Worm (Caenorhabditis elegans) whole organism, early embryonic: Measurements from ENCODE around the gene ostb-1.

Source experiments
- B0310.2 ChIP-seq: sonication (generic microtip); optimal IDR thresholded peaks from 2 replicates; lab custom pipeline; 2016; ENCODE audit warnings: mild to moderate bottlenecking, missing genetic modification characterization, missing compliant biosample characterization
- F13C5.2 ChIP-seq: sonication (generic microtip); optimal IDR thresholded peaks from 2 replicates; lab custom pipeline; 2017; ENCODE audit warnings: mild to moderate bottlenecking, missing genetic modification characterization, inconsistent platforms, missing compliant biosample characterization
- aly-1 ChIP-seq: sonication (generic microtip); optimal IDR thresholded peaks from 2 replicates; lab custom pipeline; 2016; ENCODE audit warnings: missing genetic modification characterization, missing compliant biosample characterization
- ama-1 ChIP-seq: fragments of 150-350 bp; optimal IDR thresholded peaks from 2 replicates; lab custom pipeline; 2014
- ceh-13 ChIP-seq: fragments of 200-800 bp; sonication (Bioruptor generic); optimal IDR thresholded peaks from 2 replicates; lab custom pipeline; 2018; ENCODE audit warnings: mild to moderate bottlenecking, missing genetic modification characterization, missing compliant biosample characterization
- ceh-36 ChIP-seq: sonication (generic microtip); optimal IDR thresholded peaks from 2 replicates; lab custom pipeline; 2016; ENCODE audit warnings: missing genetic modification characterization, inconsistent platforms, missing compliant biosample characterization
- ets-7 ChIP-seq: sonication (generic microtip); optimal IDR thresholded peaks from 2 replicates; lab custom pipeline; 2016; ENCODE audit warnings: missing genotype, missing genetic modification characterization, missing compliant biosample characterization
- flt-1 ChIP-seq: fragments of 200-800 bp; sonication (Bioruptor generic); IDR thresholded peaks from 2 replicates; pipeline ENCODE4 v1.3.6; 2022; ENCODE audit warnings: missing genetic modification characterization, missing compliant biosample characterization
- hmbx-1 ChIP-seq: sonication (generic microtip); optimal IDR thresholded peaks from 2 replicates; lab custom pipeline; 2016; ENCODE audit warnings: mild to moderate bottlenecking, missing genetic modification characterization, missing compliant biosample characterization
- hmg-4 ChIP-seq: fragments of 200-800 bp; sonication (Bioruptor generic); optimal IDR thresholded peaks from 2 replicates; lab custom pipeline; 2018; ENCODE audit warnings: mild to moderate bottlenecking, missing genetic modification characterization, missing compliant biosample characterization
- hnd-1 ChIP-seq: sonication (generic microtip); optimal IDR thresholded peaks from 2 replicates; lab custom pipeline; 2016; ENCODE audit warnings: missing genetic modification characterization, missing compliant biosample characterization
- pes-1 ChIP-seq: fragments of 200-800 bp; sonication (Bioruptor generic); IDR thresholded peaks from 2 replicates; pipeline ENCODE4 v1.3.6; 2022; ENCODE audit warnings: missing genetic modification reagents, missing genetic modification characterization, missing compliant biosample characterization
- scrt-1 ChIP-seq: fragments of 200-800 bp; sonication (Bioruptor generic); IDR thresholded peaks from 2 replicates; pipeline ENCODE4 v1.3.6; 2022; ENCODE audit warnings: missing genetic modification characterization, missing compliant biosample characterization
- sea-1 ChIP-seq: fragments of 200-800 bp; sonication (Bioruptor generic); conservative IDR thresholded peaks from 2 replicates; pipeline ENCODE4 v1.3.6; 2022; ENCODE audit warnings: missing genetic modification characterization, missing compliant biosample characterization
- tbx-11 ChIP-seq: fragments of 200-800 bp; sonication (Bioruptor generic); IDR thresholded peaks from 2 replicates; pipeline ENCODE4 v1.3.6; 2022; ENCODE audit warnings: missing genetic modification characterization, missing compliant biosample characterization
- tbx-37 ChIP-seq: fragments of 200-800 bp; sonication (Bioruptor generic); conservative IDR thresholded peaks from 2 replicates; pipeline ENCODE4 v1.3.6; 2022; ENCODE audit warnings: missing genetic modification reagents, missing genetic modification characterization, missing compliant biosample characterization
- tra-4 ChIP-seq: sonication (generic microtip); optimal IDR thresholded peaks from 2 replicates; lab custom pipeline; 2017; ENCODE audit warnings: missing genetic modification characterization, missing compliant biosample characterization

ostb-1 gene

ce11 chrII:7839703-7840102, 24.6 kb upstream of the ostb-1 start:
- TF ChIP-seq ama-1 (no peak), hmbx-1 (tag; lab: Kevin White, UChicago) (no peak), F13C5.2 (tag; lab: Kevin White, UChicago) (peak; percentile 18), hmg-4 (no peak)

- TF ChIP-seq B0310.2 = no peak
Measured at ce11 chrII:7842053-7842452, 22.3 kb upstream of the ostb-1 start, which contains the start of gene klp-3. klp-3 (plus strand) TSS chrII:7842353.

- TF ChIP-seq tra-4 (tag; lab: Kevin White, UChicago) (no peak), sea-1 (no peak), pes-1 (GFP tag; lab: Robert Waterston, UW) (no peak), hmbx-1 (tag; lab: Kevin White, UChicago) (no peak), hmg-4 (no peak)
Measured at ce11 chrII:7845571-7846236, 18.6 kb upstream of the ostb-1 start, which contains the start of gene T09A5.4. T09A5.4 (plus strand) TSS chrII:7846186.

- TF ChIP-seq tra-4 (tag; lab: Kevin White, UChicago) (no peak), sea-1 (no peak), scrt-1 (no peak), hmbx-1 (tag; lab: Kevin White, UChicago) (no peak), tbx-11 (GFP tag; lab: Robert Waterston, UW) (no peak), flt-1 (GFP tag; lab: Robert Waterston, UW) (no peak), B0310.2 (no peak), ama-1 (no peak)
Measured at ce11 chrII:7849697-7850096, 14.6 kb upstream of the ostb-1 start, which contains the start of gene acr-7. acr-7 (minus strand) TSS chrII:7849797.

- TF ChIP-seq ceh-13 (GFP tag; lab: Kevin White, UChicago) (no peak), sea-1 (no peak), pes-1 (GFP tag; lab: Robert Waterston, UW) (no peak), ama-1 (no peak), hmbx-1 (tag; lab: Kevin White, UChicago) (no peak), flt-1 (GFP tag; lab: Robert Waterston, UW) (no peak), scrt-1 (no peak), ets-7 (tag; lab: Kevin White, UChicago) (no peak), tbx-11 (GFP tag; lab: Robert Waterston, UW) (no peak), B0310.2 (no peak), F13C5.2 (tag; lab: Kevin White, UChicago) (no peak)
Measured at ce11 chrII:7850575-7850974, 13.7 kb upstream of the ostb-1 start.

- TF ChIP-seq B0310.2 (no peak), flt-1 (GFP tag; lab: Robert Waterston, UW) (no peak), F13C5.2 (tag; lab: Kevin White, UChicago) (no peak), aly-1 (tag; lab: Kevin White, UChicago) (no peak), ceh-13 (GFP tag; lab: Kevin White, UChicago) (no peak)
Measured at ce11 chrII:7851480-7851879, 12.8 kb upstream of the ostb-1 start.

- TF ChIP-seq ceh-13 (GFP tag; lab: Kevin White, UChicago) = no peak
- no peak for TF ChIP-seq hmbx-1 (tag; lab: Kevin White, UChicago)
- TF ChIP-seq pes-1 (GFP tag; lab: Robert Waterston, UW) = no peak
Measured at ce11 chrII:7853679-7854078, 10.6 kb upstream of the ostb-1 start, which contains the start of gene T09A5.5. T09A5.5 (minus strand) TSS chrII:7853779.

ce11 chrII:7854942-7855341, 9.4 kb upstream of the ostb-1 start, which contains the start of gene mdt-10:
mdt-10 (minus strand) TSS chrII:7855042.
- TF ChIP-seq F13C5.2 (tag; lab: Kevin White, UChicago) (no peak), ama-1 (no peak), tbx-11 (GFP tag; lab: Robert Waterston, UW) (no peak), ceh-36 (tag; lab: Kevin White, UChicago) (no peak), ets-7 (tag; lab: Kevin White, UChicago) (no peak), sea-1 (no peak)

ce11 chrII:7855619-7856018, 8.7 kb upstream of the ostb-1 start, which contains the start of gene mdmh-35:
mdmh-35 (minus strand) TSS chrII:7855719.
- TF ChIP-seq hnd-1 (tag; lab: Kevin White, UChicago) (no peak), ceh-13 (GFP tag; lab: Kevin White, UChicago) (no peak), B0310.2 (no peak), tbx-11 (GFP tag; lab: Robert Waterston, UW) (no peak), sea-1 (no peak), ets-7 (tag; lab: Kevin White, UChicago) (no peak), flt-1 (GFP tag; lab: Robert Waterston, UW) (no peak)

ce11 chrII:7857485-7858010, 6.8 kb upstream of the ostb-1 start, which contains the start of the genes cec-3 and T09A5.15:
cec-3 (minus strand) TSS chrII:7857600.
T09A5.15 (plus strand) TSS chrII:7857960.
- TF ChIP-seq hmg-4 (no peak), tbx-37 (GFP tag; lab: Robert Waterston, UW) (no peak), scrt-1 (no peak), F13C5.2 (tag; lab: Kevin White, UChicago) (peak; percentile 63), hmbx-1 (tag; lab: Kevin White, UChicago) (no peak)
